Worm (Caenorhabditis elegans) whole organism, mixed stage, embryonic: ENCODE results near the gene crn-4.

ENCODE experiments used
- M03D4.4 ChIP-seq: sonication (generic microtip); optimal IDR thresholded peaks from 2 replicates; lab custom pipeline; 2017; ENCODE audit warnings: mild to moderate bottlenecking, missing genetic modification characterization, missing compliant biosample characterization
- bed-3 ChIP-seq: fragments of 200-800 bp; sonication (Bioruptor generic); optimal IDR thresholded peaks from 3 replicates; lab custom pipeline; 2018; ENCODE audit warnings: mild to moderate bottlenecking, missing genetic modification characterization, moderate library complexity, missing compliant biosample characterization
- blmp-1 ChIP-seq: fragments of 150-350 bp; optimal IDR thresholded peaks from 2 replicates; lab custom pipeline; 2014; ENCODE audit warnings: missing biosample characterization, missing genetic modification characterization
- ceh-39 ChIP-seq: fragments of 150-350 bp; optimal IDR thresholded peaks from 2 replicates; lab custom pipeline; 2014; ENCODE audit warnings: missing biosample characterization, missing genetic modification characterization
- ceh-43 ChIP-seq: fragments of 200-800 bp; sonication (Bioruptor generic); optimal IDR thresholded peaks from 2 replicates; lab custom pipeline; 2018; ENCODE audit warnings: mild to moderate bottlenecking, missing genetic modification characterization, moderate library complexity, missing compliant biosample characterization
- ceh-83 ChIP-seq: fragments of 200-800 bp; sonication (Bioruptor generic); optimal IDR thresholded peaks from 2 replicates; lab custom pipeline; 2018; ENCODE audit warnings: mild to moderate bottlenecking, missing genetic modification characterization, missing compliant biosample characterization
- ces-1 ChIP-seq: fragments of 150-350 bp; optimal IDR thresholded peaks from 2 replicates; lab custom pipeline; 2014; ENCODE audit warnings: missing biosample characterization, missing genetic modification reagents, missing genetic modification characterization
- cnd-1 ChIP-seq: fragments of 200-800 bp; sonication (Bioruptor generic); optimal IDR thresholded peaks from 2 replicates; lab custom pipeline; 2018; ENCODE audit warnings: mild to moderate bottlenecking, missing genetic modification characterization, missing compliant biosample characterization
- drap-1 ChIP-seq: fragments of 200-800 bp; sonication (Bioruptor generic); optimal IDR thresholded peaks from 3 replicates; lab custom pipeline; 2018; ENCODE audit warnings: mild to moderate bottlenecking, missing genetic modification characterization, missing compliant biosample characterization
- elt-1 ChIP-seq: sonication (generic microtip); optimal IDR thresholded peaks from 2 replicates; lab custom pipeline; 2017; ENCODE audit warnings: missing genetic modification characterization, mild to moderate bottlenecking, missing compliant biosample characterization, antibody characterized with exemption, moderate library complexity, borderline replicate concordance; ENCODE audit not compliant: insufficient read depth
- elt-3 ChIP-seq: fragments of 150-350 bp; optimal IDR thresholded peaks from 2 replicates; lab custom pipeline; 2014; ENCODE audit warnings: missing biosample characterization, missing genetic modification characterization
- flh-1 ChIP-seq: fragments of 200-800 bp; sonication (Bioruptor generic); optimal IDR thresholded peaks from 2 replicates; lab custom pipeline; 2018; ENCODE audit warnings: mild to moderate bottlenecking, missing genetic modification characterization, moderate library complexity, missing compliant biosample characterization
- ham-2 ChIP-seq: fragments of 200-800 bp; sonication (Bioruptor generic); optimal IDR thresholded peaks from 2 replicates; lab custom pipeline; 2018; ENCODE audit warnings: mild to moderate bottlenecking, missing genetic modification characterization, missing compliant biosample characterization
- hlh-1 ChIP-seq: fragments of 150-350 bp; optimal IDR thresholded peaks from 2 replicates; lab custom pipeline; 2014; ENCODE audit warnings: missing biosample characterization, missing genetic modification reagents, missing genetic modification characterization
- lin-13 ChIP-seq: fragments of 150-350 bp; optimal IDR thresholded peaks from 2 replicates; lab custom pipeline; 2014; ENCODE audit warnings: missing biosample characterization, missing genetic modification characterization
- lin-32 ChIP-seq: fragments of 200-800 bp; sonication (Bioruptor generic); optimal IDR thresholded peaks from 2 replicates; lab custom pipeline; 2018; ENCODE audit warnings: mild to moderate bottlenecking, missing genetic modification characterization, missing compliant biosample characterization
- lsy-2 ChIP-seq: fragments of 150-350 bp; optimal IDR thresholded peaks from 2 replicates; lab custom pipeline; 2014; ENCODE audit warnings: missing biosample characterization, missing genetic modification characterization
- mab-5 ChIP-seq: fragments of 150-350 bp; optimal IDR thresholded peaks from 2 replicates; lab custom pipeline; 2014; ENCODE audit warnings: missing biosample characterization, missing genetic modification characterization
- mep-1 ChIP-seq: fragments of 150-350 bp; optimal IDR thresholded peaks from 2 replicates; lab custom pipeline; 2017; ENCODE audit warnings: missing biosample characterization, missing genetic modification reagents, missing genetic modification characterization, inconsistent platforms
- nhr-12 ChIP-seq: fragments of 150-350 bp; optimal IDR thresholded peaks from 2 replicates; lab custom pipeline; 2014; ENCODE audit warnings: missing biosample characterization, missing genetic modification characterization
- nhr-2 ChIP-seq: fragments of 150-350 bp; optimal IDR thresholded peaks from 2 replicates; lab custom pipeline; 2014; ENCODE audit warnings: missing biosample characterization, missing genetic modification characterization
- nhr-237 ChIP-seq: fragments of 150-350 bp; optimal IDR thresholded peaks from 2 replicates; lab custom pipeline; 2014; ENCODE audit warnings: missing biosample characterization, missing genetic modification characterization
- nhr-28 ChIP-seq: fragments of 150-350 bp; optimal IDR thresholded peaks from 2 replicates; lab custom pipeline; 2014; ENCODE audit warnings: missing biosample characterization, missing genetic modification characterization
- nhr-76 ChIP-seq: sonication (generic microtip); optimal IDR thresholded peaks from 2 replicates; lab custom pipeline; 2017; ENCODE audit warnings: missing biosample characterization, missing genetic modification characterization
- pha-4 ChIP-seq: fragments of 150-350 bp; optimal IDR thresholded peaks from 2 replicates; lab custom pipeline; 2018; ENCODE audit warnings: missing biosample characterization, missing genetic modification reagents, missing genetic modification characterization
- sem-2 ChIP-seq: fragments of 200-800 bp; sonication (Bioruptor generic); optimal IDR thresholded peaks from 2 replicates; lab custom pipeline; 2018; ENCODE audit warnings: mild to moderate bottlenecking, missing genetic modification characterization, missing compliant biosample characterization
- snpc-4 ChIP-seq: fragments of 150-350 bp; optimal IDR thresholded peaks from 2 replicates; lab custom pipeline; 2014; ENCODE audit warnings: missing biosample characterization, missing genetic modification characterization
- sptf-1 ChIP-seq: sonication (generic microtip); optimal IDR thresholded peaks from 2 replicates; lab custom pipeline; 2017; ENCODE audit warnings: mild to moderate bottlenecking, missing genetic modification characterization, moderate library complexity, missing compliant biosample characterization
- tbx-8 ChIP-seq: fragments of 200-800 bp; sonication (Bioruptor generic); optimal IDR thresholded peaks from 2 replicates; lab custom pipeline; 2018; ENCODE audit warnings: mild to moderate bottlenecking, missing genetic modification characterization, moderate library complexity, missing compliant biosample characterization
- unc-120 ChIP-seq: sonication (generic microtip); optimal IDR thresholded peaks from 2 replicates; lab custom pipeline; 2017; ENCODE audit warnings: missing genetic modification characterization, missing compliant biosample characterization; ENCODE audit not compliant: poor library complexity, severe bottlenecking
- unc-62 ChIP-seq: fragments of 150-350 bp; optimal IDR thresholded peaks from 2 replicates; lab custom pipeline; 2014; ENCODE audit warnings: missing biosample characterization, missing genetic modification reagents, missing genetic modification characterization
- zip-8 ChIP-seq: fragments of 150-350 bp; optimal IDR thresholded peaks from 2 replicates; lab custom pipeline; 2014; ENCODE audit warnings: missing biosample characterization, missing genetic modification characterization
- ztf-11 ChIP-seq: fragments of 150-350 bp; optimal IDR thresholded peaks from 2 replicates; lab custom pipeline; 2014; ENCODE audit warnings: missing biosample characterization, missing genetic modification characterization

crn-4 gene

DNA sequence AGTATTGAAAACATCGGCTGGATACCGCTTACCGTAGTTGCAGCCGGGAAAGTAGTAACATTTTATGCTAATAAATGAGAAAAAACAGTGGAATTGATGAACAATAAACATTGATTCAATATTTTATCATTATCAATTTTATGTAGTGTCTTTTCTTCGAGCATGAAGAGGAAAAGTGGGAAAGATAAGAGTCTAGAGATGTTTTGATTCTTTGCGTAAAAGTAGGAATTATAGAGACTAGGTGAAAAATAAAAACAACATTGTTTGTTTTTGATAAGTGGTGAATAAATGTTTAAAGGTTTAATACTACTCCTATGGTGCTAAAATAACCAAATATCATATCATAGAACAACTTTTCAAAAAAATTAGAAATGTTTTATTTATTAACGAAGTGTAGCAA is 4.5 kb upstream of the crn-4 start:
- TF ChIP-seq M03D4.4 (tag; lab: Kevin White, UChicago) (no peak), snpc-4 (tag; lab: Kevin White, UChicago) (no peak), unc-62 (GFP tag; lab: Kevin White, UChicago) (no peak), nhr-12 (tag; lab: Kevin White, UChicago) (no peak), flh-1 (GFP tag; lab: Kevin White, UChicago) (no peak), cnd-1 (no peak), sem-2 (GFP tag; lab: Kevin White, UChicago) (no peak), nhr-237 (tag; lab: Kevin White, UChicago) (no peak), ceh-83 (GFP tag; lab: Kevin White, UChicago) (no peak), pha-4 (tag; lab: Kevin White, UChicago) (no peak), ham-2 (no peak), unc-120 (tag; lab: Kevin White, UChicago) (no peak), hlh-1 (tag; lab: Kevin White, UChicago) (no peak)

DNA sequence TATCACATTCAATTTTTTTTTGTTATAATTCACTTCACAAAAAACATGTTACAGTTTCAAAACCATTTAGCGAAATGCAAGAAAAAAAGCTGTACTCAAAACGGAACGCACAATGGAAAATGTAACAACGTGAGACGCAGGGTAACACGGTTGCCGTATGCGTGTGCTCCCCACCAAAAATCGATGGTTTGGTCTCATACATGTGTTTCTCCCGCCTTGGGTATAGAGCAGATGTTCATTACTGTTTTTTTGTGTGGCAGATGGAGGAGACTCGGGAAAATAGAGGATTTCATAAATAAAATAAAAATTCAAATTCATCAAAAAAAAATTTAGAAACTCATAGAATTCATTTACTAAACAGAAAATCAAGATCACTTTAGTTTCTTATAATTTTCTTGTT is 3.1 kb upstream of the crn-4 start, which contains the start of gene AH9.3:
Gene AH9.3 (minus strand): TSS at position 101 of the 400 bp plus-strand sequence.
- no peak for TF ChIP-seq ceh-39 (tag; lab: Kevin White, UChicago)
- no peak for TF ChIP-seq M03D4.4 (tag; lab: Kevin White, UChicago)
- no peak for TF ChIP-seq lin-13 (tag; lab: Kevin White, UChicago)
- TF ChIP-seq ztf-11 (tag; lab: Kevin White, UChicago): no peak
- no peak for TF ChIP-seq unc-62 (GFP tag; lab: Kevin White, UChicago)
- TF ChIP-seq lin-32 (GFP tag; lab: Kevin White, UChicago): no peak
- TF ChIP-seq nhr-237 (tag; lab: Kevin White, UChicago): no peak
- no peak for TF ChIP-seq nhr-28 (tag; lab: Kevin White, UChicago)
- no peak for TF ChIP-seq blmp-1 (tag; lab: Kevin White, UChicago)
- TF ChIP-seq ceh-43: no peak
- TF ChIP-seq elt-3 (tag; lab: Kevin White, UChicago): no peak
- no peak for TF ChIP-seq ceh-83 (GFP tag; lab: Kevin White, UChicago)
- TF ChIP-seq nhr-76 (tag; lab: Kevin White, UChicago): no peak
- no peak for TF ChIP-seq elt-1 (tag; lab: Kevin White, UChicago)
- TF ChIP-seq tbx-8 (GFP tag; lab: Kevin White, UChicago): no peak
- TF ChIP-seq nhr-12 (tag; lab: Kevin White, UChicago): no peak
- no peak for TF ChIP-seq cnd-1
- no peak for TF ChIP-seq snpc-4 (tag; lab: Kevin White, UChicago)
- no peak for TF ChIP-seq bed-3

DNA sequence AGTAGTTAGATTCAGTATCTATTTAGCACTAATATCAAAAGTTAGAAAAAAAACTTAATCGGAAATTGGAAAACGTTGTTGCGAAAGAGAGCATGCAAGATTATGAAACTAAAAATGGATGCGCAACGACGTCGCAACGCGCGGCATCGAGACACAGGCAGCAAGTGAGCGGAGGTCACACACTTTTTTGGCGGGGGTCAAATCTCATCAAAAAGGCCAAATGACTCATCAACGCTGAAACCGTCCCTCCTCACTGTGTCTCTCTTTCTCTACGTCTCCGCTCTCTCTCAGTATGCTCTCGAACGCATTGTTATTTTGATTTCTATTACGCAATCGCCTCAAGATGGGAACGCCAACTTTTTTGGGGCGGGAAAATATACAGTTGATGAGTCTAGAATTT is 503 bp upstream of the crn-4 start:
- TF ChIP-seq sem-2 (GFP tag; lab: Kevin White, UChicago) (no peak), pha-4 (tag; lab: Kevin White, UChicago) (no peak), lsy-2 (no peak), zip-8 (tag; lab: Kevin White, UChicago) (peak; percentile 44), nhr-2 (tag; lab: Kevin White, UChicago) (peak; percentile 91), ceh-83 (GFP tag; lab: Kevin White, UChicago) (no peak), flh-1 (GFP tag; lab: Kevin White, UChicago) (no peak), ces-1 (GFP tag; lab: Kevin White, UChicago) (no peak), drap-1 (GFP tag; lab: Kevin White, UChicago) (no peak), mab-5 (no peak), unc-120 (tag; lab: Kevin White, UChicago) (no peak)

DNA sequence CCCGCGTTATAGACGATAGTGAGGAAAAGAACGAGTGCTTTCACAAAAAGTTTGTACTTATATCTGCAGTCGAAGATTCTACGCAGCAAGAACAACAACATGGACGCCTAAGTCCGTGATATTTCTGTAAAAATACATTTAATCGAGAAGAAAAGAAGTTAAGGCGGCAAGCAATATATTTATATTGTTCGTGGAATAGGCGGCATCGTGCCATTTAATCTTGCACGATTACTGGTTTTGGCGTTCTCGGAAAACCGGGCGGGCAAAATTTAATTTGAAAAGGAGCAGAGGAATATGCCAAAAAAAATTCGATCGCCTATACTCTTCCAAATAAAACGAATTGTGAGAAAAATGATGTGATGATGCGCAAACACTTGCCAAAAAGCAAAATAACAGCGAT is 11.0 kb downstream of the crn-4 start, which contains the start of gene AH9.1:
Gene AH9.1 (minus strand): TSS at position 101 of the 400 bp plus-strand sequence.
- TF ChIP-seq hlh-1 (tag; lab: Kevin White, UChicago): no peak
- no peak for TF ChIP-seq mab-5
- TF ChIP-seq nhr-28 (tag; lab: Kevin White, UChicago): no peak
- no peak for TF ChIP-seq sptf-1 (tag; lab: Kevin White, UChicago)
- no peak for TF ChIP-seq mep-1 (tag; lab: Kevin White, UChicago)
- no peak for TF ChIP-seq nhr-2 (tag; lab: Kevin White, UChicago)
- no peak for TF ChIP-seq sem-2 (GFP tag; lab: Kevin White, UChicago)
- no peak for TF ChIP-seq nhr-12 (tag; lab: Kevin White, UChicago)
- TF ChIP-seq lsy-2: no peak
- no peak for TF ChIP-seq nhr-76 (tag; lab: Kevin White, UChicago)
- TF ChIP-seq ces-1 (GFP tag; lab: Kevin White, UChicago): no peak
- no peak for TF ChIP-seq drap-1 (GFP tag; lab: Kevin White, UChicago)
- TF ChIP-seq lin-13 (tag; lab: Kevin White, UChicago): no peak
- no peak for TF ChIP-seq blmp-1 (tag; lab: Kevin White, UChicago)
- TF ChIP-seq zip-8 (tag; lab: Kevin White, UChicago): no peak
- TF ChIP-seq ham-2: no peak
- TF ChIP-seq ceh-39 (tag; lab: Kevin White, UChicago): no peak
- TF ChIP-seq unc-120 (tag; lab: Kevin White, UChicago): no peak
- no peak for TF ChIP-seq snpc-4 (tag; lab: Kevin White, UChicago)
- TF ChIP-seq, all 35 proteins: peak for 0
